Worm (Caenorhabditis elegans) whole organism, L2 larva: Measurements from ENCODE around the gene str-253.

ENCODE experiments used
- C34F6.9 ChIP-seq: fragments of 150-350 bp; optimal IDR thresholded peaks from 2 replicates; lab custom pipeline; 2014; ENCODE audit warnings: missing biosample characterization, missing genetic modification characterization
- F13H6.1 ChIP-seq: sonication (generic microtip); optimal IDR thresholded peaks from 2 replicates; lab custom pipeline; 2016; ENCODE audit warnings: missing genetic modification characterization, missing compliant biosample characterization
- R02D3.7 ChIP-seq: fragments of 150-350 bp; optimal IDR thresholded peaks from 2 replicates; lab custom pipeline; 2014; ENCODE audit warnings: missing biosample characterization, missing genetic modification characterization
- Y55F3AM.14 ChIP-seq: fragments of 200-800 bp; sonication (Bioruptor generic); optimal IDR thresholded peaks from 2 replicates; lab custom pipeline; 2018; ENCODE audit warnings: mild to moderate bottlenecking, missing genetic modification characterization, missing compliant biosample characterization
- ZK546.5 ChIP-seq: sonication (generic microtip); optimal IDR thresholded peaks from 2 replicates; lab custom pipeline; 2017; ENCODE audit warnings: missing biosample characterization, missing genetic modification characterization
- aly-2 ChIP-seq: fragments of 150-350 bp; optimal IDR thresholded peaks from 2 replicates; lab custom pipeline; 2014; ENCODE audit warnings: missing biosample characterization, missing genetic modification characterization
- ama-1 ChIP-seq: fragments of 150-350 bp; optimal IDR thresholded peaks from 2 replicates; lab custom pipeline; 2018; ENCODE audit warnings: inconsistent platforms
- ceh-16 ChIP-seq: fragments of 150-350 bp; optimal IDR thresholded peaks from 2 replicates; lab custom pipeline; 2014; ENCODE audit warnings: missing biosample characterization, missing genetic modification characterization
- ceh-82 ChIP-seq: fragments of 150-350 bp; optimal IDR thresholded peaks from 2 replicates; lab custom pipeline; 2014; ENCODE audit warnings: missing biosample characterization, missing genetic modification characterization
- crh-2 ChIP-seq: sonication (generic microtip); optimal IDR thresholded peaks from 2 replicates; lab custom pipeline; 2017; ENCODE audit warnings: missing biosample characterization, missing genetic modification characterization
- egl-27 ChIP-seq: sonication (generic microtip); optimal IDR thresholded peaks from 3 replicates; lab custom pipeline; 2017; ENCODE audit warnings: missing biosample characterization, missing genetic modification reagents, missing genetic modification characterization
- elt-3 ChIP-seq: sonication (generic microtip); optimal IDR thresholded peaks from 2 replicates; lab custom pipeline; 2017; ENCODE audit warnings: missing biosample characterization, missing genetic modification characterization
- fos-1 ChIP-seq: fragments of 150-350 bp; optimal IDR thresholded peaks from 2 replicates; lab custom pipeline; 2014; ENCODE audit warnings: missing biosample characterization, missing genetic modification characterization
- gmeb-1 ChIP-seq: fragments of 150-350 bp; optimal IDR thresholded peaks from 2 replicates; lab custom pipeline; 2014; ENCODE audit warnings: missing biosample characterization, missing genetic modification characterization
- lin-13 ChIP-seq: fragments of 150-350 bp; optimal IDR thresholded peaks from 2 replicates; lab custom pipeline; 2014; ENCODE audit warnings: missing biosample characterization, missing genetic modification reagents, missing genetic modification characterization
- lsy-2 ChIP-seq, 2 experiments: fragments of 150-350 bp in 1 of 2; sonication (generic microtip) in 1 of 2; optimal IDR thresholded peaks; 2 replicates each; lab custom pipeline; 2014 to 2017; ENCODE audit warnings: missing biosample characterization in 2 of 2, missing genetic modification characterization in 2 of 2
- mbf-1 ChIP-seq: sonication (generic microtip); optimal IDR thresholded peaks from 2 replicates; lab custom pipeline; 2017; ENCODE audit warnings: missing biosample characterization, missing genetic modification characterization
- mdl-1 ChIP-seq, 2 experiments: fragments of 150-350 bp in 1 of 2; sonication (generic microtip) in 1 of 2; optimal IDR thresholded peaks; 2 replicates each; lab custom pipeline; 2017; ENCODE audit warnings: missing biosample characterization in 2 of 2, missing genetic modification characterization in 2 of 2
- nhr-10 ChIP-seq: sonication (generic microtip); optimal IDR thresholded peaks from 2 replicates; lab custom pipeline; 2017; ENCODE audit warnings: missing biosample characterization, missing genetic modification characterization
- nhr-129 ChIP-seq: fragments of 150-350 bp; optimal IDR thresholded peaks from 2 replicates; lab custom pipeline; 2014; ENCODE audit warnings: missing biosample characterization, missing genetic modification characterization
- nhr-21 ChIP-seq: fragments of 150-350 bp; optimal IDR thresholded peaks from 2 replicates; lab custom pipeline; 2014; ENCODE audit warnings: missing biosample characterization, missing genetic modification characterization
- nhr-23 ChIP-seq: fragments of 150-350 bp; optimal IDR thresholded peaks from 2 replicates; lab custom pipeline; 2014; ENCODE audit warnings: missing biosample characterization, missing genetic modification reagents, missing genetic modification characterization
- nhr-25 ChIP-seq: fragments of 150-350 bp; sonication (generic microtip); optimal IDR thresholded peaks from 3 replicates; lab custom pipeline; 2014; ENCODE audit warnings: missing biosample characterization, missing genetic modification characterization
- nhr-6 ChIP-seq: fragments of 150-350 bp; optimal IDR thresholded peaks from 2 replicates; lab custom pipeline; 2014; ENCODE audit warnings: missing biosample characterization, missing genetic modification characterization
- nhr-77 ChIP-seq: fragments of 150-350 bp; optimal IDR thresholded peaks from 2 replicates; lab custom pipeline; 2014; ENCODE audit warnings: missing biosample characterization, missing genetic modification characterization
- skn-1 ChIP-seq: sonication (generic microtip); optimal IDR thresholded peaks from 2 replicates; lab custom pipeline; 2017; ENCODE audit warnings: missing biosample characterization, missing genetic modification characterization
- sma-9 ChIP-seq, 2 experiments: fragments of 150-350 bp in 1 of 2; sonication (generic microtip) in 1 of 2; optimal IDR thresholded peaks; 2 replicates each; lab custom pipeline; 2014 to 2016; ENCODE audit warnings: missing genetic modification characterization in 2 of 2, mild to moderate bottlenecking in 1 of 2, missing biosample characterization in 1 of 2, missing compliant biosample characterization in 1 of 2, missing genetic modification reagents in 1 of 2, moderate library complexity in 1 of 2
- snpc-4 ChIP-seq: fragments of 150-350 bp; optimal IDR thresholded peaks from 2 replicates; lab custom pipeline; 2014; ENCODE audit warnings: missing biosample characterization, missing genetic modification characterization
- unc-39 ChIP-seq: fragments of 150-350 bp; optimal IDR thresholded peaks from 2 replicates; lab custom pipeline; 2014; ENCODE audit warnings: missing biosample characterization, missing genetic modification characterization
- unc-55 ChIP-seq: fragments of 150-350 bp; sonication (generic microtip); optimal IDR thresholded peaks from 3 replicates; lab custom pipeline; 2014; ENCODE audit warnings: missing biosample characterization, missing genetic modification reagents, missing genetic modification characterization
- zag-1 ChIP-seq: fragments of 150-350 bp; optimal IDR thresholded peaks from 2 replicates; lab custom pipeline; 2014; ENCODE audit warnings: missing biosample characterization, missing genetic modification characterization
- ztf-1 ChIP-seq: fragments of 200-800 bp; sonication (Bioruptor generic); conservative IDR thresholded peaks from 2 replicates; pipeline ENCODE4 v1.3.6; 2022; ENCODE audit warnings: missing genetic modification characterization, missing compliant biosample characterization
- ztf-11 ChIP-seq: sonication (generic microtip); optimal IDR thresholded peaks from 2 replicates; lab custom pipeline; 2017; ENCODE audit warnings: missing biosample characterization, missing genetic modification characterization
- ztf-4 ChIP-seq: fragments of 150-350 bp; optimal IDR thresholded peaks from 2 replicates; lab custom pipeline; 2014; ENCODE audit warnings: missing biosample characterization, missing genetic modification characterization

The str-253 gene

DNA sequence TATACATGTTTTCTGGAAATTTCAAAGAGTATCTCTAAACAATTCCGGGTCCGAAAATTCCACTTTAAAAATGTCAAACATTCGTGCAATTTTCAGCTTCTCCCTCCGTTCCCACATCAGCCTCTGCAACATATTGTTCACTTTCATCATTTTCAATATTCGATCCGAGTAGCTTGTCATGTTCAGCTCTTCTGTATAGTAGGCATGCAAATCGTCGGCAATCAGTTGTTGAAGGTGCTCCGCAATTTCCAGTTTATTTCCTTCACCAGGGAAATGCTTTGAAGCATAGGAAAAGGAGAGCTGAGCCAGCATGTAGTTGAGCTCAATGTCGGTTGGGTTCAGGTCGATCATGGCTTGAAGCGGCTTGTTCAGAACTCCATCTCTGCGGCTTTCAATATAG lies 10.5 kb upstream of the str-253 start:
- TF ChIP-seq unc-39 (no peak), nhr-25 (tag; lab: Kevin White, UChicago) (no peak), ZK546.5 (tag; lab: Kevin White, UChicago) (no peak), skn-1 (tag; lab: Kevin White, UChicago) (no peak), aly-2 (tag; lab: Kevin White, UChicago) (no peak), mdl-1 (tag; optimal IDR thresholded peaks at IDR 0.05; lab: Kevin White, UChicago) (no peak), ceh-16 (no peak), nhr-6 (no peak), crh-2 (tag; lab: Kevin White, UChicago) (no peak), unc-55 (GFP tag; lab: Kevin White, UChicago) (no peak), snpc-4 (no peak), sma-9 (GFP tag; optimal IDR thresholded peaks at IDR 0.05; lab: Kevin White, UChicago) (no peak), sma-9 (tag; optimal IDR thresholded peaks at IDR 0.05; lab: Kevin White, UChicago) (no peak), gmeb-1 (tag; lab: Kevin White, UChicago) (no peak), C34F6.9 (tag; lab: Kevin White, UChicago) (no peak), F13H6.1 (tag; lab: Kevin White, UChicago) (no peak), elt-3 (tag; lab: Kevin White, UChicago) (no peak)

- no peak for TF ChIP-seq zag-1
- TF ChIP-seq nhr-23, result no peak
- no peak for TF ChIP-seq nhr-129 (tag; lab: Kevin White, UChicago)
- TF ChIP-seq F13H6.1 (tag; lab: Kevin White, UChicago), result no peak
- no peak for TF ChIP-seq nhr-77 (tag; lab: Kevin White, UChicago)
- no peak for TF ChIP-seq ztf-11 (tag; lab: Kevin White, UChicago)
- no peak for TF ChIP-seq Y55F3AM.14 (GFP tag; lab: Kevin White, UChicago)
- no peak for TF ChIP-seq ceh-82 (tag; lab: Kevin White, UChicago)
- TF ChIP-seq mbf-1 (tag; lab: Kevin White, UChicago), result no peak
- no peak for TF ChIP-seq nhr-6
- no peak for TF ChIP-seq nhr-10
- no peak for TF ChIP-seq unc-39
- TF ChIP-seq nhr-25 (tag; lab: Kevin White, UChicago), result no peak
- no peak for TF ChIP-seq fos-1 (tag; lab: Kevin White, UChicago)
- no peak for TF ChIP-seq ama-1
- no peak for TF ChIP-seq lin-13 (GFP tag; lab: Kevin White, UChicago)
- TF ChIP-seq R02D3.7 (tag; lab: Kevin White, UChicago), result no peak
These were observed 10.1 kb upstream of the str-253 start, which contains the start of gene nhr-183 for ce11 chrV:2264455-2264854. nhr-183 (minus strand) TSS chrV:2264634.

DNA sequence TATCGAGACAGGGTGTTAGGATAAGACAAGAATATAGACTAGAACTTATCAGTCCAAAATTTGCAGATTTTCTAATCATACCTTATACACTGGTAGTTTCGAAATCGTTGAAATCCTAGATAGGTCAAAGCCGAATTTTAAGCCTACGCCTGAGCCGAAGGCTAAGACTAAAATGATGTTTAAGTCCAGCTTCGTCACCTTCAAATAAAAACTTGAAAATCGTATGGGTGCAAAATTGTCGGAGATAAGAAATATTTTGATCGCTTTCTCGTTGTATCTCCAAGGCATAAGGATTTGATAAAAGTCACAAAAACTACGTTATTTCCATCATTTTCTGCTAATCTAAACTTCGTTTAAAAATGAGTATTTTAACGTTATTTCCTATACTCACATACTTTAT lies 6.3 kb upstream of the str-253 start, which contains the start of gene F41B5.12:
TSS of gene F41B5.12 (plus strand) at position 301 of the 400 bp plus-strand sequence.
- TF ChIP-seq nhr-129 (tag; lab: Kevin White, UChicago) (no peak), gmeb-1 (tag; lab: Kevin White, UChicago) (no peak), ztf-4 (tag; lab: Kevin White, UChicago) (no peak), elt-3 (tag; lab: Kevin White, UChicago) (no peak), mdl-1 (tag; optimal IDR thresholded peaks at IDR 0.05; lab: Kevin White, UChicago) (no peak), snpc-4 (no peak), ztf-1 (GFP tag; lab: Robert Waterston, UW) (no peak)

- TF ChIP-seq ama-1, result no peak
- TF ChIP-seq C34F6.9 (tag; lab: Kevin White, UChicago), result peak; percentile 27
- no peak for TF ChIP-seq Y55F3AM.14 (GFP tag; lab: Kevin White, UChicago)
- TF ChIP-seq sma-9 (GFP tag; optimal IDR thresholded peaks at IDR 0.05; lab: Kevin White, UChicago), result peak; percentile 19
- TF ChIP-seq sma-9 (tag; optimal IDR thresholded peaks at IDR 0.05; lab: Kevin White, UChicago), result no peak
- peak; percentile 18 for TF ChIP-seq fos-1 (tag; lab: Kevin White, UChicago)
- TF ChIP-seq F13H6.1 (tag; lab: Kevin White, UChicago), result peak; percentile 6
- peak; percentile 49 for TF ChIP-seq crh-2 (tag; lab: Kevin White, UChicago)
- TF ChIP-seq nhr-21, result no peak
- TF ChIP-seq R02D3.7 (tag; lab: Kevin White, UChicago), result no peak
- peak in 1 of 2 experiments; percentile 28 for TF ChIP-seq lsy-2 (tag; optimal IDR thresholded peaks at IDR 0.05; lab: Kevin White, UChicago)
- peak; percentile 28 for TF ChIP-seq nhr-129 (tag; lab: Kevin White, UChicago)
- peak; percentile 86 for TF ChIP-seq skn-1 (tag; lab: Kevin White, UChicago)
- TF ChIP-seq egl-27 (tag; lab: Kevin White, UChicago), result no peak
These were observed 5.3 kb upstream of the str-253 start, which contains the start of gene nhr-182 for ce11 chrV:2259750-2260149. nhr-182 (minus strand) TSS chrV:2259927.
